Worm (Caenorhabditis elegans) whole organism, mixed stage, embryonic: ENCODE measurements around the gene mup-2.

ENCODE experiments used
- ces-1 ChIP-seq: fragments of 150-350 bp; optimal IDR thresholded peaks from 2 replicates; lab custom pipeline; 2014; ENCODE audit warnings: missing biosample characterization, missing genetic modification reagents, missing genetic modification characterization
- elt-3 ChIP-seq: fragments of 150-350 bp; optimal IDR thresholded peaks from 2 replicates; lab custom pipeline; 2014; ENCODE audit warnings: missing biosample characterization, missing genetic modification characterization
- lin-13 ChIP-seq: fragments of 150-350 bp; optimal IDR thresholded peaks from 2 replicates; lab custom pipeline; 2014; ENCODE audit warnings: missing biosample characterization, missing genetic modification characterization
- lsy-2 ChIP-seq: fragments of 150-350 bp; optimal IDR thresholded peaks from 2 replicates; lab custom pipeline; 2014; ENCODE audit warnings: missing biosample characterization, missing genetic modification characterization
- mep-1 ChIP-seq: fragments of 150-350 bp; optimal IDR thresholded peaks from 2 replicates; lab custom pipeline; 2017; ENCODE audit warnings: missing biosample characterization, missing genetic modification reagents, missing genetic modification characterization, inconsistent platforms
- nhr-12 ChIP-seq: fragments of 150-350 bp; optimal IDR thresholded peaks from 2 replicates; lab custom pipeline; 2014; ENCODE audit warnings: missing biosample characterization, missing genetic modification characterization
- nhr-2 ChIP-seq: fragments of 150-350 bp; optimal IDR thresholded peaks from 2 replicates; lab custom pipeline; 2014; ENCODE audit warnings: missing biosample characterization, missing genetic modification characterization
- nhr-76 ChIP-seq: sonication (generic microtip); optimal IDR thresholded peaks from 2 replicates; lab custom pipeline; 2017; ENCODE audit warnings: missing biosample characterization, missing genetic modification characterization
- pha-4 ChIP-seq: fragments of 150-350 bp; optimal IDR thresholded peaks from 2 replicates; lab custom pipeline; 2018; ENCODE audit warnings: missing biosample characterization, missing genetic modification reagents, missing genetic modification characterization
- unc-62 ChIP-seq: fragments of 150-350 bp; optimal IDR thresholded peaks from 2 replicates; lab custom pipeline; 2014; ENCODE audit warnings: missing biosample characterization, missing genetic modification reagents, missing genetic modification characterization
- ztf-11 ChIP-seq: fragments of 150-350 bp; optimal IDR thresholded peaks from 2 replicates; lab custom pipeline; 2014; ENCODE audit warnings: missing biosample characterization, missing genetic modification characterization

- TF ChIP-seq nhr-76 (tag; lab: Kevin White, UChicago) (no peak), mep-1 (tag; lab: Kevin White, UChicago) (no peak), lsy-2 (tag; lab: Kevin White, UChicago) (no peak), nhr-12 (no peak), ces-1 (GFP tag; lab: Kevin White, UChicago) (no peak), elt-3 (tag; lab: Kevin White, UChicago) (no peak), lin-13 (tag; lab: Kevin White, UChicago) (no peak), nhr-2 (tag; lab: Kevin White, UChicago) (no peak), ztf-11 (tag; lab: Kevin White, UChicago) (no peak), unc-62 (GFP tag; lab: Kevin White, UChicago) (no peak), pha-4 (no peak)
These were observed 4.1 kb downstream of the mup-2 start for ce11 chrX:6405905-6406304.
